Fruit fly (Drosophila melanogaster): Measurements from ENCODE around the gene Ir40a.
A peak's percentile ranks its signal among the peaks of the same experiment; 100 is the strongest.

The Ir40a gene

DNA sequence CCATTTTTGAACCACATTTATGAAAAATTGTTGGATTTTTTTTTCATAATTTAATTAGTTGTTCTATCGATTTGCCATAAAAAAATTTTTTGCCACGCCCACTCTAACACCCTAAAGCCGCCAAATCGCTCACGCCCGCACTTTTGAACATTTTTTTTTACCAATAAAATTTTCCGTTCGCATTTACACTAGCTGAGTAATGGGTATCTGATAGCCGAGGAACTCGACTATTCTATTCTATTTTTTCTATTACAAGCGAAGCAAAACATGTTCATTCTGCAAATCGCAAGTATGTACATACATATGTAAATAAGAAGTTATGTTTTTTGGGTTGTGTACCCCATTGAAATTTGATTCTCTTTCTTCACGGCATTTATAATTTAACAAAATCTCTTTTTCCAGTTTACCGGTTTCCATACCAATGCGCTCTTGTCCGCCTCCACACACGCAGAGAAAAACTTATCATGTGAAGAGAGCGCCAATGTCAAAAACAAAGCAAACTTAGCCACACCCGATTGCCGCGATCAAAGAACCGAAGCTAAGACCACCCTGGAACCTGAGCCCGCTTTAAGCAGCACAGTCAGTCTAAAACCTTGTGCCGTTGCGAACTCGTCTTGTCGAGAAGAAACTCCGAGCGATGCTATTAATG, 68.8 kb downstream of the Ir40a start:
- no peak for TF ChIP-seq sage (GFP tag; optimal IDR thresholded peaks at IDR 0.05)
- peak; percentile 72 for TF ChIP-seq Dfd (GFP tag; optimal IDR thresholded peaks at IDR 0.05)

DNA sequence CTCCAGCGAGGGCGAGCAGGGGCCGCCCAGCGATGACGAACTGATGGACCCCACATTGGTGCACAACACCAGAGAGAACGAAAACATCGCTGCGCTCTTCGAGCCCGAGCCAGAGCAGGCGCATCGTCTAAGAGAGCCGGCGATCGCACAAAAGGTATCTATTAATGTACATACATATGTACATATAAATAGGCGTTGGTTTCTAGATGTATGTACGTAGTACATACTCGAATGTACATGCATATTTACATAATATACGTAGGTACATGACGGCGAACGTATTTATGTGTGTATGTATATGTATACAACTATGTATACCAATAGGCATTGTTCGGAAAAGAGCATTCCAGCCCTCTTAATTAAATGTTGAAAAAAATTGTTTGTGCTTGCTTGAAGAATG, 70.0 kb downstream of the Ir40a start:
- no peak for TF ChIP-seq psq (GFP tag; optimal IDR thresholded peaks at IDR 0.05)
- TF ChIP-seq Mio (GFP tag; optimal IDR thresholded peaks at IDR 0.05): no peak
- no peak for TF ChIP-seq Jra (GFP tag; optimal IDR thresholded peaks at IDR 0.05)
- TF ChIP-seq sage (GFP tag; optimal IDR thresholded peaks at IDR 0.05): no peak
- no peak for TF ChIP-seq Sp1 (GFP tag; optimal IDR thresholded peaks at IDR 0.05)
- TF ChIP-seq Hnf4 (GFP tag; optimal IDR thresholded peaks at IDR 0.05): no peak
- no peak for TF ChIP-seq pan (optimal IDR thresholded peaks at IDR 0.05)
- no peak for TF ChIP-seq sv (GFP tag; optimal IDR thresholded peaks at IDR 0.05)
- TF ChIP-seq N (GFP tag; optimal IDR thresholded peaks at IDR 0.05): no peak
- TF ChIP-seq woc (GFP tag; optimal IDR thresholded peaks at IDR 0.05): no peak
- TF ChIP-seq dl (GFP tag; optimal IDR thresholded peaks at IDR 0.05; ENCODE audit: insufficient read depth in 1 of 2, partially characterized antibody in 2 of 2): no peak
- no peak for TF ChIP-seq h (GFP tag; optimal IDR thresholded peaks at IDR 0.05)

DNA sequence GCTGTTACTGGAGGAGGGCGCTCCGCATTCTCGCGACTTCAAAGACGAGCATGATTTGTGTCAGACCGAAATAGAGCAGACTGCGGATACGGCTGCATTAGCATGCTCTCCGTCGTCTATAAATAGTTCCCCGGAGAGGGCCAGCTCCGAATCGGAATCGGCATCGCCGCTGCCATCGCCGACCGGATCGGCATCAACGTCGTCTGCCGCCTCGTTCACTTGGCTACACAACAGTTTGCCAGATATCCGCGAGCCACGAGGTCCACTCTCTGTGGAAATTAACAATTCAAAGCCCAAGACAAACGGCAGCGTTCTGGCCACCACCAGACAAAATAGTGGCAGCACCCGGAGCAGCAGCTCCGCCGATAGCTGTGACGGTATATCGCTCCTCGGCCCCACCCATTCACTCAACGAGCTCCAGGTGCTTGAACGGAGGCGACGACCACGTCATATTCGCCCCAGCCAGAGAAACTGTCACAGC, 71.4 kb downstream of the Ir40a start:
- TF ChIP-seq dl (GFP tag; optimal IDR thresholded peaks at IDR 0.05; ENCODE audit: insufficient read depth in 1 of 2, partially characterized antibody in 2 of 2) (no peak), tai (GFP tag; optimal IDR thresholded peaks at IDR 0.05) (no peak), psq (GFP tag; optimal IDR thresholded peaks at IDR 0.05) (no peak), pan (optimal IDR thresholded peaks at IDR 0.05) (no peak), Hr78 (GFP tag; optimal IDR thresholded peaks at IDR 0.05) (no peak), Jra (GFP tag; optimal IDR thresholded peaks at IDR 0.05) (no peak), foxo (GFP tag; optimal IDR thresholded peaks at IDR 0.05) (no peak), jim (GFP tag; optimal IDR thresholded peaks at IDR 0.05) (no peak), Myc (optimal IDR thresholded peaks at IDR 0.05) (no peak), sage (GFP tag; optimal IDR thresholded peaks at IDR 0.05) (no peak), dsf (GFP tag; optimal IDR thresholded peaks at IDR 0.05; ENCODE audit: borderline replicate concordance) (no peak), dmrt93B (GFP tag; optimal IDR thresholded peaks at IDR 0.05) (no peak), h (GFP tag; optimal IDR thresholded peaks at IDR 0.05) (no peak), usp (GFP tag; optimal IDR thresholded peaks at IDR 0.05) (no peak), sv (GFP tag; optimal IDR thresholded peaks at IDR 0.05) (no peak), Sp1 (GFP tag; optimal IDR thresholded peaks at IDR 0.05) (no peak), CG9705 (GFP tag; optimal IDR thresholded peaks at IDR 0.05) (no peak), Rel (GFP tag; optimal IDR thresholded peaks at IDR 0.05) (no peak), Rel (tag; optimal IDR thresholded peaks at IDR 0.05) (no peak), OdsH (GFP tag; optimal IDR thresholded peaks at IDR 0.05) (no peak), rgr (GFP tag; optimal IDR thresholded peaks at IDR 0.05) (no peak)

DNA sequence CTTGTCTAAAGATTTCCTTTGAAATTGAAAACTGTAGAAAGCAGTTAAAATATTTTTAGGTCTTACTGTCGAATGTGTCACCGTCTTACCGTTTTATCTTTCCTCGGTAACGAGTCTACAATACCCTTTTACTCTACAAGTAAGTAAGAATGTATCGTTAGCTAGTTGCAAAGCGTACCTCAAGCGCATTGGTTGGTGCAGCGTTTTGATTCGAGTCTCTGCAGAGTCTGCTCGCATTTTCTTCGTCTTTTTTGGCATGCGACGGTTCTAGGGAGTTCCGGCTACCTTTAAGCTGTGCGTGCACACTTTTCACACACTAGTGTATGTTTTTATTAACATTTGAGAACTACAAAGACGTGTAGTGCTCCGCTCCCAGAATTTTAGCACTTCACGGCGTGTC, 74.2 kb downstream of the Ir40a start:
- TF ChIP-seq Vsx2 (GFP tag; optimal IDR thresholded peaks at IDR 0.05; ENCODE audit: partially characterized antibody): no peak
